Worm (Caenorhabditis elegans): ENCODE measurements around the gene pkc-2.

pkc-2 gene

ce11 chrX:9338375-9338774 lies 26.2 kb upstream of the pkc-2 start, which contains the start of gene apa-2:
Gene apa-2 (plus strand): TSS chrX:9338675.
- TF ChIP-seq nhr-12 (tag; optimal IDR thresholded peaks at IDR 0.05) = no peak
- no peak for TF ChIP-seq snpc-4 (tag; optimal IDR thresholded peaks at IDR 0.05)
- no peak for TF ChIP-seq ces-1 (GFP tag; optimal IDR thresholded peaks at IDR 0.05)
- no peak for TF ChIP-seq sptf-1 (tag; optimal IDR thresholded peaks at IDR 0.05)
- no peak for TF ChIP-seq nhr-237 (tag; optimal IDR thresholded peaks at IDR 0.05)
- no peak for TF ChIP-seq lin-13 (tag; optimal IDR thresholded peaks at IDR 0.05)
- no peak for TF ChIP-seq zip-8 (tag; optimal IDR thresholded peaks at IDR 0.05)
- no peak for TF ChIP-seq pha-4 (tag; optimal IDR thresholded peaks at IDR 0.05)
- no peak for TF ChIP-seq blmp-1 (tag; optimal IDR thresholded peaks at IDR 0.05)
- TF ChIP-seq cnd-1 (tag; optimal IDR thresholded peaks at IDR 0.05) = no peak
- TF ChIP-seq nhr-28 (tag; optimal IDR thresholded peaks at IDR 0.05) = no peak
- TF ChIP-seq elt-1 (tag; optimal IDR thresholded peaks at IDR 0.05; ENCODE audit: borderline replicate concordance, insufficient read depth) = no peak
- TF ChIP-seq unc-39 (tag; optimal IDR thresholded peaks at IDR 0.05) = no peak
- TF ChIP-seq lsy-2 (tag; optimal IDR thresholded peaks at IDR 0.05) = no peak

ce11 chrX:9347380-9347979 lies 17.1 kb upstream of the pkc-2 start, which contains the start of gene oga-1:
Gene oga-1 (minus strand): TSS chrX:9347430.
- TF ChIP-seq unc-62 (GFP tag; optimal IDR thresholded peaks at IDR 0.05) = peak; percentile 40
- peak; percentile 24 for TF ChIP-seq mep-1 (tag; optimal IDR thresholded peaks at IDR 0.05)
- TF ChIP-seq mls-2 (tag; optimal IDR thresholded peaks at IDR 0.05) = no peak
- TF ChIP-seq lin-13 (tag; optimal IDR thresholded peaks at IDR 0.05) = peak; percentile 21
- no peak for TF ChIP-seq M03D4.4 (tag; optimal IDR thresholded peaks at IDR 0.05)
- no peak for TF ChIP-seq hlh-1 (tag; optimal IDR thresholded peaks at IDR 0.05)
- TF ChIP-seq mab-5 (tag; optimal IDR thresholded peaks at IDR 0.05) = no peak
- no peak for TF ChIP-seq ham-2 (GFP tag; optimal IDR thresholded peaks at IDR 0.05)
- TF ChIP-seq bed-3 (GFP tag; optimal IDR thresholded peaks at IDR 0.05) = no peak
- TF ChIP-seq unc-39 (tag; optimal IDR thresholded peaks at IDR 0.05) = no peak
- no peak for TF ChIP-seq cnd-1 (tag; optimal IDR thresholded peaks at IDR 0.05)
- peak; percentile 83 for TF ChIP-seq pha-4 (tag; optimal IDR thresholded peaks at IDR 0.05)
- no peak for TF ChIP-seq elt-1 (tag; optimal IDR thresholded peaks at IDR 0.05; ENCODE audit: borderline replicate concordance, insufficient read depth)
- no peak for TF ChIP-seq lin-32 (GFP tag; optimal IDR thresholded peaks at IDR 0.05)
- no peak for TF ChIP-seq ceh-43 (GFP tag; optimal IDR thresholded peaks at IDR 0.05)
- TF ChIP-seq drap-1 (GFP tag; optimal IDR thresholded peaks at IDR 0.05) = no peak
- no peak for TF ChIP-seq blmp-1 (tag; optimal IDR thresholded peaks at IDR 0.05)
- TF ChIP-seq ces-1 (GFP tag; optimal IDR thresholded peaks at IDR 0.05) = peak; percentile 20

- TF ChIP-seq blmp-1 (tag; optimal IDR thresholded peaks at IDR 0.05) (no peak), mls-2 (tag; optimal IDR thresholded peaks at IDR 0.05) (no peak), lin-32 (GFP tag; optimal IDR thresholded peaks at IDR 0.05) (no peak), ceh-39 (tag; optimal IDR thresholded peaks at IDR 0.05) (no peak), sem-2 (GFP tag; optimal IDR thresholded peaks at IDR 0.05) (no peak), sptf-1 (tag; optimal IDR thresholded peaks at IDR 0.05) (no peak), elt-3 (tag; optimal IDR thresholded peaks at IDR 0.05) (no peak), unc-120 (tag; optimal IDR thresholded peaks at IDR 0.05; ENCODE audit: poor library complexity, severe bottlenecking) (no peak), lsy-2 (tag; optimal IDR thresholded peaks at IDR 0.05) (no peak), unc-62 (GFP tag; optimal IDR thresholded peaks at IDR 0.05) (no peak), ces-1 (GFP tag; optimal IDR thresholded peaks at IDR 0.05) (no peak), zip-8 (tag; optimal IDR thresholded peaks at IDR 0.05) (no peak), nhr-12 (tag; optimal IDR thresholded peaks at IDR 0.05) (no peak), mep-1 (tag; optimal IDR thresholded peaks at IDR 0.05) (no peak)
Observed at ce11 chrX:9349844-9350556, 14.6 kb upstream of the pkc-2 start, which contains the start of gene flp-20. Gene flp-20 (minus strand): TSS chrX:9349894.

- TF ChIP-seq sem-2 (GFP tag; optimal IDR thresholded peaks at IDR 0.05) = no peak
- TF ChIP-seq bed-3 (GFP tag; optimal IDR thresholded peaks at IDR 0.05) = no peak
- TF ChIP-seq ceh-43 (GFP tag; optimal IDR thresholded peaks at IDR 0.05) = no peak
- TF ChIP-seq ceh-83 (GFP tag; optimal IDR thresholded peaks at IDR 0.05) = no peak
- TF ChIP-seq pha-4 (tag; optimal IDR thresholded peaks at IDR 0.05) = no peak
- peak; percentile 73 for TF ChIP-seq ces-1 (GFP tag; optimal IDR thresholded peaks at IDR 0.05)
Observed at ce11 chrX:9361136-9361535, 3.5 kb upstream of the pkc-2 start.

All from whole organism, mixed stage, embryonic.